Worm (Caenorhabditis elegans) whole organism, late embryonic: Measurements from ENCODE around the gene rpl-22.

Experiments
- C38D4.7 ChIP-seq: fragments of 200-800 bp; sonication (Bioruptor generic); optimal IDR thresholded peaks from 2 replicates; lab custom pipeline; 2018; ENCODE audit warnings: mild to moderate bottlenecking, missing genetic modification characterization, moderate library complexity, missing compliant biosample characterization
- K02D7.2 ChIP-seq: sonication (generic microtip); optimal IDR thresholded peaks from 2 replicates; lab custom pipeline; 2017; ENCODE audit warnings: mild to moderate bottlenecking, missing genetic modification characterization, missing compliant biosample characterization
- K09A11.1 ChIP-seq: sonication (generic microtip); optimal IDR thresholded peaks from 2 replicates; lab custom pipeline; 2017; ENCODE audit warnings: antibody characterized with exemption, mild to moderate bottlenecking, missing genetic modification characterization, missing compliant biosample characterization; ENCODE audit not compliant: insufficient read depth
- T23F11.4 ChIP-seq: fragments of 200-800 bp; sonication (Bioruptor generic); optimal IDR thresholded peaks from 2 replicates; lab custom pipeline; 2018; ENCODE audit warnings: mild to moderate bottlenecking, missing genetic modification characterization, missing compliant biosample characterization
- Y22D7AL.16 ChIP-seq: sonication (generic microtip); optimal IDR thresholded peaks from 2 replicates; lab custom pipeline; 2016; ENCODE audit warnings: missing genetic modification characterization, missing compliant biosample characterization
- ahr-1 ChIP-seq: sonication (generic microtip); optimal IDR thresholded peaks from 2 replicates; lab custom pipeline; 2016; ENCODE audit warnings: missing genetic modification characterization, missing compliant biosample characterization
- ama-1 ChIP-seq: fragments of 150-350 bp; optimal IDR thresholded peaks from 2 replicates; lab custom pipeline; 2014
- ceh-14 ChIP-seq: sonication (generic microtip); optimal IDR thresholded peaks from 2 replicates; lab custom pipeline; 2016; ENCODE audit warnings: missing genotype, missing genetic modification characterization, missing compliant biosample characterization
- ceh-18 ChIP-seq: sonication (generic microtip); optimal IDR thresholded peaks from 2 replicates; lab custom pipeline; 2016; ENCODE audit warnings: missing genetic modification characterization, missing compliant biosample characterization
- ceh-2 ChIP-seq: sonication (generic microtip); optimal IDR thresholded peaks from 2 replicates; lab custom pipeline; 2016; ENCODE audit warnings: missing genotype, missing genetic modification characterization, missing compliant biosample characterization
- ceh-22 ChIP-seq: sonication (generic microtip); optimal IDR thresholded peaks from 2 replicates; lab custom pipeline; 2017; ENCODE audit warnings: missing biosample characterization, missing genetic modification characterization
- ceh-30 ChIP-seq: fragments of 150-350 bp; optimal IDR thresholded peaks from 2 replicates; lab custom pipeline; 2014; ENCODE audit warnings: missing biosample characterization, missing genetic modification characterization
- ceh-31 ChIP-seq: sonication (generic microtip); optimal IDR thresholded peaks from 2 replicates; lab custom pipeline; 2016; ENCODE audit warnings: missing genetic modification characterization, missing compliant biosample characterization
- ceh-45 ChIP-seq: fragments of 200-800 bp; sonication (Bioruptor generic); IDR thresholded peaks from 2 replicates; pipeline ENCODE4 v1.3.6; 2022; ENCODE audit warnings: missing genetic modification reagents, missing genetic modification characterization, missing compliant biosample characterization
- ceh-48 ChIP-seq: sonication (generic microtip); optimal IDR thresholded peaks from 2 replicates; lab custom pipeline; 2016; ENCODE audit warnings: missing genetic modification characterization, inconsistent platforms, missing compliant biosample characterization
- ceh-6 ChIP-seq: fragments of 200-800 bp; sonication (Bioruptor generic); optimal IDR thresholded peaks from 2 replicates; lab custom pipeline; 2018; ENCODE audit warnings: mild to moderate bottlenecking, missing genetic modification characterization, missing compliant biosample characterization
- elt-2 ChIP-seq: sonication (generic microtip); optimal IDR thresholded peaks from 2 replicates; lab custom pipeline; 2016; ENCODE audit warnings: missing genetic modification reagents, missing genetic modification characterization, missing compliant biosample characterization
- ets-4 ChIP-seq: sonication (generic microtip); optimal IDR thresholded peaks from 2 replicates; lab custom pipeline; 2016; ENCODE audit warnings: missing genetic modification characterization, missing compliant biosample characterization
- eyg-1 ChIP-seq: sonication (generic microtip); optimal IDR thresholded peaks from 2 replicates; lab custom pipeline; 2016; ENCODE audit warnings: missing genotype, missing genetic modification characterization, missing compliant biosample characterization
- fax-1 ChIP-seq: sonication (generic microtip); optimal IDR thresholded peaks from 2 replicates; lab custom pipeline; 2016; ENCODE audit warnings: missing genotype, missing genetic modification characterization, missing compliant biosample characterization
- fkh-10 ChIP-seq: fragments of 150-350 bp; optimal IDR thresholded peaks from 2 replicates; lab custom pipeline; 2014; ENCODE audit warnings: missing biosample characterization, missing genetic modification reagents, missing genetic modification characterization
- fkh-6 ChIP-seq: sonication (generic microtip); optimal IDR thresholded peaks from 2 replicates; lab custom pipeline; 2016; ENCODE audit warnings: missing genetic modification characterization, missing compliant biosample characterization
- hlh-13 ChIP-seq: fragments of 200-800 bp; sonication (Bioruptor generic); optimal IDR thresholded peaks from 2 replicates; lab custom pipeline; 2018; ENCODE audit warnings: mild to moderate bottlenecking, missing genetic modification characterization, missing compliant biosample characterization
- hlh-30 ChIP-seq: sonication (generic microtip); optimal IDR thresholded peaks from 2 replicates; lab custom pipeline; 2017; ENCODE audit warnings: antibody characterized with exemption, missing genetic modification characterization, missing compliant biosample characterization; ENCODE audit not compliant: insufficient read depth
- hlh-8 ChIP-seq: sonication (generic microtip); optimal IDR thresholded peaks from 2 replicates; lab custom pipeline; 2016; ENCODE audit warnings: missing genotype, missing genetic modification characterization, missing compliant biosample characterization
- lim-6 ChIP-seq: sonication (generic microtip); optimal IDR thresholded peaks from 2 replicates; lab custom pipeline; 2016; ENCODE audit warnings: missing genetic modification characterization, missing compliant biosample characterization
- madf-2 ChIP-seq: sonication (generic microtip); optimal IDR thresholded peaks from 2 replicates; lab custom pipeline; 2017; ENCODE audit warnings: missing genetic modification characterization, missing compliant biosample characterization
- mec-3 ChIP-seq: sonication (generic microtip); optimal IDR thresholded peaks from 2 replicates; lab custom pipeline; 2016; ENCODE audit warnings: borderline replicate concordance, missing genetic modification characterization, missing compliant biosample characterization
- nfya-1 ChIP-seq: sonication (generic microtip); optimal IDR thresholded peaks from 2 replicates; lab custom pipeline; 2017; ENCODE audit warnings: missing genetic modification characterization, mild to moderate bottlenecking, missing compliant biosample characterization, antibody characterized with exemption, moderate library complexity
- npax-4 ChIP-seq: sonication (generic microtip); optimal IDR thresholded peaks from 2 replicates; lab custom pipeline; 2016; ENCODE audit warnings: missing genetic modification characterization, missing compliant biosample characterization
- odd-2 ChIP-seq: sonication (generic microtip); optimal IDR thresholded peaks from 2 replicates; lab custom pipeline; 2017; ENCODE audit warnings: antibody characterized with exemption, mild to moderate bottlenecking, missing genetic modification characterization, missing compliant biosample characterization
- pat-9 ChIP-seq: fragments of 200-800 bp; sonication (Bioruptor generic); optimal IDR thresholded peaks from 2 replicates; lab custom pipeline; 2018; ENCODE audit warnings: mild to moderate bottlenecking, missing genetic modification characterization, moderate library complexity, missing compliant biosample characterization
- pha-2 ChIP-seq: sonication (generic microtip); optimal IDR thresholded peaks from 2 replicates; lab custom pipeline; 2017; ENCODE audit warnings: mild to moderate bottlenecking, missing genetic modification characterization, missing compliant biosample characterization
- pha-4 ChIP-seq: fragments of 150-350 bp; optimal IDR thresholded peaks from 2 replicates; lab custom pipeline; 2018; ENCODE audit warnings: missing biosample characterization, missing genetic modification reagents, missing genetic modification characterization
- pqm-1 ChIP-seq: sonication (generic microtip); optimal IDR thresholded peaks from 2 replicates; lab custom pipeline; 2016; ENCODE audit warnings: missing genetic modification characterization, missing compliant biosample characterization
- pros-1 ChIP-seq: fragments of 150-350 bp; optimal IDR thresholded peaks from 2 replicates; lab custom pipeline; 2014; ENCODE audit warnings: missing biosample characterization, missing genetic modification reagents, missing genetic modification characterization
- ref-2 ChIP-seq: sonication (generic microtip); optimal IDR thresholded peaks from 2 replicates; lab custom pipeline; 2016; ENCODE audit warnings: missing genetic modification characterization, missing compliant biosample characterization
- sdc-2 ChIP-seq: sonication (generic microtip); optimal IDR thresholded peaks from 2 replicates; lab custom pipeline; 2016; ENCODE audit warnings: missing genotype, missing genetic modification characterization, missing compliant biosample characterization
- sox-2 ChIP-seq: fragments of 200-800 bp; sonication (Bioruptor generic); IDR thresholded peaks from 2 replicates; pipeline ENCODE4 v1.3.6; 2022; ENCODE audit warnings: missing genetic modification reagents, missing genetic modification characterization, missing compliant biosample characterization
- sox-4 ChIP-seq: sonication (generic microtip); optimal IDR thresholded peaks from 2 replicates; lab custom pipeline; 2017; ENCODE audit warnings: mild to moderate bottlenecking, missing genetic modification characterization, inconsistent platforms, missing compliant biosample characterization
- tbx-2 ChIP-seq: sonication (generic microtip); optimal IDR thresholded peaks from 2 replicates; lab custom pipeline; 2016; ENCODE audit warnings: missing genetic modification characterization, missing compliant biosample characterization
- ttx-3 ChIP-seq: sonication (generic microtip); optimal IDR thresholded peaks from 2 replicates; lab custom pipeline; 2016; ENCODE audit warnings: missing genetic modification reagents, missing genetic modification characterization, missing compliant biosample characterization
- unc-3 ChIP-seq, 2 experiments: fragments of 200-800 bp in 1 of 2; sonication (Bioruptor generic) in 1 of 2; sonication (generic microtip) in 1 of 2; conservative IDR thresholded peaks in 1 of 2; optimal IDR thresholded peaks in 1 of 2; 2 replicates each; pipeline versions ENCODE4 v1.3.6 to Lab custom; 2016 to 2022; ENCODE audit warnings: missing compliant biosample characterization in 2 of 2, missing genetic modification characterization in 2 of 2, missing genetic modification reagents in 1 of 2
- unc-55 ChIP-seq: sonication (generic microtip); optimal IDR thresholded peaks from 2 replicates; lab custom pipeline; 2017; ENCODE audit warnings: missing biosample characterization, missing genetic modification reagents, missing genetic modification characterization
- unc-86 ChIP-seq: sonication (generic microtip); optimal IDR thresholded peaks from 2 replicates; lab custom pipeline; 2016; ENCODE audit warnings: missing genetic modification characterization, missing compliant biosample characterization
- zip-5 ChIP-seq: sonication (generic microtip); optimal IDR thresholded peaks from 2 replicates; lab custom pipeline; 2016; ENCODE audit warnings: missing genetic modification characterization, missing compliant biosample characterization
- ztf-16 ChIP-seq: sonication (generic microtip); optimal IDR thresholded peaks from 2 replicates; lab custom pipeline; 2017; ENCODE audit warnings: missing genetic modification characterization, missing compliant biosample characterization

The rpl-22 gene

DNA sequence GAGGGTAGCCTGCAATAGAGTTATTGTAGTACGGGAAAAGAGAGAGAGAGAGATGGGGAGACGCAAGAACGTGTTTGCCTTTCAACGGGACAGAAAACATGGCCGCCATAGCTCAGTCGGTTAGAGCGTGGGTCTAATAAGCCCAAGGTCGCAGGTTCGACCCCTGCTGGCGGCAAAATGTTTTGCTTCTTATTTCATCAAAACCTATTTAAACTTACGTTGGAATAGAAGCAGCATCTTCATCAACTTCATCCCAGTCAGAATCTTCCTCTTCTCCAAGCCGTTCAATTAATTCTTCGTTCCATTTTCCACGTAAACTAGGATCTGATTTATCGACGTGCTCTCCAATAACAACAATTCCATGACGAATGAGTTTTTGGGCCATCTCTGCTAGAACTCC lies 22.7 kb upstream of the rpl-22 start (continued):
- TF ChIP-seq sox-2: peak; percentile 54
- peak; percentile 84 for TF ChIP-seq fkh-6
- TF ChIP-seq ceh-45 (GFP tag; lab: Robert Waterston, UW): peak; percentile 77; the same call in 1 of the 2 replicates
- TF ChIP-seq unc-86: peak; percentile 89
- peak; percentile 73 for TF ChIP-seq zip-5 (tag; lab: Kevin White, UChicago)
- TF ChIP-seq tbx-2 (tag; lab: Kevin White, UChicago): peak; percentile 85
- peak; percentile 77 for TF ChIP-seq ceh-14
- TF ChIP-seq nfya-1: peak; percentile 78
- TF ChIP-seq eyg-1 (tag; lab: Kevin White, UChicago): peak; percentile 88
- peak; percentile 73 for TF ChIP-seq pqm-1 (tag; lab: Kevin White, UChicago)
- TF ChIP-seq K02D7.2 (tag; lab: Kevin White, UChicago): peak; percentile 86
- TF ChIP-seq fax-1: peak; percentile 82
- TF ChIP-seq pha-4: no peak
- TF ChIP-seq ttx-3 (tag; lab: Kevin White, UChicago): peak; percentile 81
- TF ChIP-seq ceh-18 (tag; lab: Kevin White, UChicago): peak; percentile 91
- no peak for TF ChIP-seq ama-1 (lab: Kevin White, UChicago)
- peak; percentile 88 for TF ChIP-seq sox-4 (tag; lab: Kevin White, UChicago)
- peak; percentile 86 for TF ChIP-seq ceh-2 (tag; lab: Kevin White, UChicago)
- TF ChIP-seq ceh-6 (GFP tag; lab: Kevin White, UChicago): peak; percentile 90
- peak; percentile 79 for TF ChIP-seq hlh-8
- no peak for TF ChIP-seq ets-4 (tag; lab: Kevin White, UChicago)
- no peak for TF ChIP-seq lim-6 (tag; lab: Kevin White, UChicago)
- TF ChIP-seq ahr-1 (tag; lab: Kevin White, UChicago): peak; percentile 76
- TF ChIP-seq ref-2 (tag; lab: Kevin White, UChicago): peak; percentile 90
- peak; percentile 77 for TF ChIP-seq T23F11.4 (GFP tag; lab: Kevin White, UChicago)
- peak; percentile 85 for TF ChIP-seq C38D4.7
- no peak for TF ChIP-seq fkh-10 (GFP tag; lab: Kevin White, UChicago)
- peak; percentile 58 for TF ChIP-seq mec-3 (tag; lab: Kevin White, UChicago)
- peak; percentile 100 for TF ChIP-seq elt-2 (tag; lab: Kevin White, UChicago)
- peak; percentile 22 for TF ChIP-seq ceh-22 (tag; lab: Kevin White, UChicago)
- TF ChIP-seq npax-4 (tag; lab: Kevin White, UChicago): peak; percentile 73
- TF ChIP-seq unc-3 (GFP tag; conservative IDR thresholded peaks at IDR 0.05; lab: Robert Waterston, UW): peak; percentile 86
- peak; percentile 81 for TF ChIP-seq unc-3 (tag; optimal IDR thresholded peaks at IDR 0.05; lab: Kevin White, UChicago)
- TF ChIP-seq pros-1: peak; percentile 34
- TF ChIP-seq hlh-30 (tag; lab: Kevin White, UChicago): no peak
- TF ChIP-seq ztf-16: peak; percentile 86
- TF ChIP-seq pha-2 (tag; lab: Kevin White, UChicago): peak; percentile 88
- TF ChIP-seq hlh-13 (GFP tag; lab: Kevin White, UChicago): peak; percentile 79
- peak; percentile 77 for TF ChIP-seq ceh-48 (tag; lab: Kevin White, UChicago)
- no peak for TF ChIP-seq ceh-30 (tag; lab: Kevin White, UChicago)
- TF ChIP-seq madf-2 (tag; lab: Kevin White, UChicago): peak; percentile 81
- TF ChIP-seq unc-55 (GFP tag; lab: Kevin White, UChicago): no peak
- TF ChIP-seq pat-9 (tag; lab: Kevin White, UChicago): peak; percentile 88
- peak; percentile 90 for TF ChIP-seq sdc-2 (tag; lab: Kevin White, UChicago)

DNA sequence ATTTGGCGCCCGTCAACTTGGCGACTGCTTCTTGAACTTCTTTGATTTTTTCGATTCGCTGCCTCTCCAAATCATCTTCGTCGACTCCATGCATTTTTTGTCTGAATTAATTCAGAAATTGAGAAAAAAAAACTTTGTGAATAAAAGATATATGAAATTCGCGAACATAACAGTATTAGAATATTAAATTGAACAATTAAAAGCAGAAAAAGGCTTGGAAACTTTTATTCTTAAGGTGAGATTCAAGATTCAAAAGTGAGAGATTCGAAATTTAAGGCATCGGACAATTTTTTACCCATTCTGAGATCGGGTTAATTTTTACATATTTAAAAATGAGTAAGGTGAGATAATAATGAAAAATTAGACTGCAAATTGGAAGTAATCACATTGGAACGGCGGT lies 21.5 kb upstream of the rpl-22 start, which contains the start of gene F33G12.3:
TSS of gene F33G12.3 (minus strand) at position 101 of the 400 bp plus-strand sequence.
- TF ChIP-seq pha-4 (no peak), ceh-31 (tag; lab: Kevin White, UChicago) (no peak), odd-2 (tag; lab: Kevin White, UChicago) (no peak), ets-4 (tag; lab: Kevin White, UChicago) (no peak), K02D7.2 (tag; lab: Kevin White, UChicago) (no peak), pha-2 (tag; lab: Kevin White, UChicago) (no peak), ahr-1 (tag; lab: Kevin White, UChicago) (no peak), K09A11.1 (tag; lab: Kevin White, UChicago) (no peak), lim-6 (tag; lab: Kevin White, UChicago) (no peak), Y22D7AL.16 (no peak), pat-9 (tag; lab: Kevin White, UChicago) (no peak), zip-5 (tag; lab: Kevin White, UChicago) (no peak), elt-2 (tag; lab: Kevin White, UChicago) (no peak)
